Fruit fly (Drosophila melanogaster) whole organism, embryonic: Measurements from ENCODE around the gene lectin-24Db.

Experiments used
- BEAF-32 ChIP-seq: fragments of 200-800 bp; sonication (Bioruptor generic); optimal IDR thresholded peaks from 3 replicates; lab custom pipeline; 2017; ENCODE audit warnings: missing biosample characterization, missing genetic modification characterization, mild to moderate bottlenecking, moderate library complexity, missing genetic modification reagents
- Blimp-1 ChIP-seq: fragments of 200-800 bp; sonication (Bioruptor generic); optimal IDR thresholded peaks from 3 replicates; lab custom pipeline; 2018; ENCODE audit warnings: missing biosample characterization, missing genetic modification characterization, mild to moderate bottlenecking, moderate library complexity, missing genetic modification reagents
- CG10462 ChIP-seq: fragments of 200-800 bp; sonication (Bioruptor generic); optimal IDR thresholded peaks from 2 replicates; lab custom pipeline; 2016; ENCODE audit warnings: missing biosample characterization, missing genetic modification characterization
- CG11247 ChIP-seq: fragments of 200-800 bp; sonication (Bioruptor generic); IDR thresholded peaks from 2 replicates; pipeline ENCODE4 v1.3.6; 2022; ENCODE audit warnings: missing biosample characterization, missing genetic modification characterization
- CG11560 ChIP-seq: fragments of 200-800 bp; sonication (Bioruptor generic); IDR thresholded peaks from 3 replicates; pipeline ENCODE4 v1.3.6; 2022; ENCODE audit warnings: missing biosample characterization, missing genetic modification characterization
- CG12155 ChIP-seq: fragments of 200-800 bp; sonication (Bioruptor generic); optimal IDR thresholded peaks from 3 replicates; lab custom pipeline; 2016; ENCODE audit warnings: missing biosample characterization, missing genetic modification characterization
- CG12391 ChIP-seq: fragments of 200-800 bp; sonication (Bioruptor generic); optimal IDR thresholded peaks from 3 replicates; lab custom pipeline; 2018; ENCODE audit warnings: missing biosample characterization, mild to moderate bottlenecking, missing genetic modification characterization, moderate library complexity
- CG12659 ChIP-seq: fragments of 200-800 bp; sonication (Bioruptor generic); optimal IDR thresholded peaks from 3 replicates; lab custom pipeline; 2017; ENCODE audit warnings: mild to moderate bottlenecking, missing biosample characterization, missing genetic modification reagents, missing genetic modification characterization
- CG15514 ChIP-seq: fragments of 200-800 bp; sonication (Bioruptor generic); optimal IDR thresholded peaks from 3 replicates; lab custom pipeline; 2017; ENCODE audit warnings: missing biosample characterization, missing genetic modification characterization, mild to moderate bottlenecking, moderate library complexity, missing genetic modification reagents
- CG17385 ChIP-seq: fragments of 200-800 bp; sonication (Bioruptor generic); optimal IDR thresholded peaks from 3 replicates; lab custom pipeline; 2018; ENCODE audit warnings: missing biosample characterization, mild to moderate bottlenecking, missing genetic modification characterization
- CG2116 ChIP-seq: fragments of 200-800 bp; sonication (Bioruptor generic); optimal IDR thresholded peaks from 3 replicates; lab custom pipeline; 2018; ENCODE audit warnings: missing biosample characterization, mild to moderate bottlenecking, missing genetic modification characterization
- CG30020 ChIP-seq: fragments of 200-800 bp; optimal IDR thresholded peaks from 2 replicates; lab custom pipeline; 2019; ENCODE audit warnings: missing biosample characterization, mild to moderate bottlenecking, missing genetic modification characterization, moderate library complexity
- CG32532 ChIP-seq: fragments of 200-800 bp; sonication (Bioruptor generic); IDR thresholded peaks from 2 replicates; pipeline ENCODE4 v1.3.6; 2022; ENCODE audit warnings: missing biosample characterization, missing genetic modification characterization
- CG7372 ChIP-seq: fragments of 200-800 bp; sonication (Bioruptor generic); IDR thresholded peaks from 2 replicates; pipeline ENCODE4 v1.3.6; 2022; ENCODE audit warnings: missing biosample characterization, missing genetic modification characterization
- CG7556 ChIP-seq: fragments of 200-800 bp; sonication (Bioruptor generic); optimal IDR thresholded peaks from 2 replicates; lab custom pipeline; 2017; ENCODE audit warnings: missing biosample characterization, mild to moderate bottlenecking, missing genetic modification characterization
- CG7987 ChIP-seq: fragments of 200-800 bp; sonication (Bioruptor generic); optimal IDR thresholded peaks from 2 replicates; lab custom pipeline; 2018; ENCODE audit warnings: missing biosample characterization, mild to moderate bottlenecking, missing genetic modification characterization, moderate library complexity
- CG9797 ChIP-seq: fragments of 200-800 bp; sonication (Bioruptor generic); optimal IDR thresholded peaks from 3 replicates; lab custom pipeline; 2018; ENCODE audit warnings: missing biosample characterization, mild to moderate bottlenecking, missing genetic modification characterization
- CHES-1-like ChIP-seq: fragments of 200-800 bp; sonication (Bioruptor generic); optimal IDR thresholded peaks from 2 replicates; lab custom pipeline; 2016; ENCODE audit warnings: missing biosample characterization, missing genetic modification characterization
- D19B ChIP-seq: fragments of 200-800 bp; sonication (Bioruptor generic); optimal IDR thresholded peaks from 2 replicates; lab custom pipeline; 2017; ENCODE audit warnings: missing biosample characterization, mild to moderate bottlenecking, missing genetic modification characterization
- Dek ChIP-seq: fragments of 200-800 bp; sonication (Bioruptor generic); optimal IDR thresholded peaks from 3 replicates; lab custom pipeline; 2019; ENCODE audit warnings: missing biosample characterization, mild to moderate bottlenecking, missing genetic modification characterization, moderate library complexity
- Doc2 ChIP-seq: fragments of 200-800 bp; sonication (Bioruptor generic); IDR thresholded peaks from 2 replicates; pipeline ENCODE4 v1.3.6; 2022; ENCODE audit warnings: missing biosample characterization, missing genetic modification characterization
- Dref ChIP-seq: fragments of 200-800 bp; sonication (Bioruptor generic); IDR thresholded peaks from 2 replicates; pipeline ENCODE4 v1.3.6; 2022; ENCODE audit warnings: missing biosample characterization, missing genetic modification characterization
- Eip74EF ChIP-seq, 2 experiments: fragments of 200-800 bp in 1 of 2; fragments of >200 bp in 1 of 2; sonication (Bioruptor generic) in 1 of 2; optimal IDR thresholded peaks; 2 replicates each; lab custom pipeline; 2017 to 2019; ENCODE audit warnings: missing biosample characterization in 2 of 2, missing genetic modification characterization in 2 of 2, mild to moderate bottlenecking in 1 of 2, moderate library complexity in 1 of 2
- Ets65A ChIP-seq: fragments of 200-800 bp; sonication (Bioruptor generic); peaks from one replicate; lab custom pipeline; 2016; ENCODE audit warnings: missing biosample characterization, missing genetic modification characterization
- H15 ChIP-seq: fragments of 200-800 bp; sonication (Bioruptor generic); IDR thresholded peaks from 3 replicates; pipeline ENCODE4 v1.3.6; 2022; ENCODE audit warnings: missing biosample characterization, missing genetic modification characterization
- Myb ChIP-seq: fragments of 200-800 bp; sonication (Bioruptor generic); optimal IDR thresholded peaks from 2 replicates; lab custom pipeline; 2016; ENCODE audit warnings: missing biosample characterization, missing genetic modification characterization
- NFAT ChIP-seq: fragments of 200-800 bp; sonication (Bioruptor generic); IDR thresholded peaks from 2 replicates; pipeline ENCODE4 v1.3.6; 2022; ENCODE audit warnings: missing biosample characterization, missing genetic modification characterization
- Side ChIP-seq: fragments of 200-800 bp; sonication (Bioruptor generic); optimal IDR thresholded peaks from 2 replicates; lab custom pipeline; 2016; ENCODE audit warnings: missing biosample characterization, missing genetic modification characterization
- Sry-β ChIP-seq: fragments of 200-800 bp; sonication (Bioruptor generic); optimal IDR thresholded peaks from 2 replicates; lab custom pipeline; 2018; ENCODE audit warnings: missing biosample characterization, mild to moderate bottlenecking, missing genetic modification characterization, moderate library complexity
- bcd ChIP-seq: fragments of 200-800 bp; sonication (Bioruptor generic); optimal IDR thresholded peaks from 2 replicates; lab custom pipeline; 2017; ENCODE audit warnings: missing biosample characterization, mild to moderate bottlenecking, missing genetic modification characterization
- chm ChIP-seq: fragments of 200-800 bp; sonication (Bioruptor generic); IDR thresholded peaks from 2 replicates; pipeline ENCODE4 v1.3.6; 2022; ENCODE audit warnings: missing biosample characterization, missing genetic modification characterization
- chn ChIP-seq: fragments of 200-800 bp; sonication (Bioruptor generic); optimal IDR thresholded peaks from 2 replicates; lab custom pipeline; 2016; ENCODE audit warnings: missing biosample characterization, missing genetic modification characterization
- crp ChIP-seq, 2 experiments: fragments of 200-800 bp; sonication (Bioruptor generic); optimal IDR thresholded peaks; 2 replicates in 1 of 2; 3 replicates in 1 of 2; lab custom pipeline; 2017; ENCODE audit warnings: missing biosample characterization in 2 of 2, missing genetic modification characterization in 2 of 2, mild to moderate bottlenecking in 1 of 2, moderate library complexity in 1 of 2
- dan ChIP-seq: fragments of 200-800 bp; sonication (Bioruptor generic); IDR thresholded peaks from 2 replicates; pipeline ENCODE4 v1.3.6; 2022; ENCODE audit warnings: missing biosample characterization, missing genetic modification characterization
- gsb-n ChIP-seq: fragments of 200-800 bp; sonication (Bioruptor generic); optimal IDR thresholded peaks from 3 replicates; lab custom pipeline; 2018; ENCODE audit warnings: missing biosample characterization, mild to moderate bottlenecking, missing genetic modification characterization
- kni ChIP-seq: fragments of 200-800 bp; sonication (Bioruptor generic); optimal IDR thresholded peaks from 3 replicates; lab custom pipeline; 2017; ENCODE audit warnings: mild to moderate bottlenecking, missing biosample characterization, missing genetic modification reagents, missing genetic modification characterization
- mam ChIP-seq: fragments of 200-800 bp; sonication (Bioruptor generic); optimal IDR thresholded peaks from 3 replicates; lab custom pipeline; 2016; ENCODE audit warnings: missing biosample characterization, missing genetic modification characterization
- nmo ChIP-seq: fragments of 200-800 bp; sonication (Bioruptor generic); optimal IDR thresholded peaks from 2 replicates; lab custom pipeline; 2018; ENCODE audit warnings: missing biosample characterization, mild to moderate bottlenecking, missing genetic modification characterization, moderate library complexity
- nom ChIP-seq: fragments of 200-800 bp; sonication (Bioruptor generic); optimal IDR thresholded peaks from 2 replicates; lab custom pipeline; 2017; ENCODE audit warnings: missing biosample characterization, missing genetic modification characterization, mild to moderate bottlenecking, moderate library complexity, missing genetic modification reagents
- pfk ChIP-seq: fragments of 200-800 bp; sonication (Bioruptor generic); optimal IDR thresholded peaks from 2 replicates; lab custom pipeline; 2018; ENCODE audit warnings: missing biosample characterization, mild to moderate bottlenecking, missing genetic modification characterization, moderate library complexity
- pho ChIP-seq: fragments of 200-800 bp; sonication (Bioruptor generic); optimal IDR thresholded peaks from 2 replicates; lab custom pipeline; 2016; ENCODE audit warnings: missing biosample characterization, missing genetic modification characterization
- phol ChIP-seq: fragments of 200-800 bp; sonication (Bioruptor generic); optimal IDR thresholded peaks from 3 replicates; lab custom pipeline; 2018; ENCODE audit warnings: missing biosample characterization, mild to moderate bottlenecking, missing genetic modification characterization, moderate library complexity
- psq ChIP-seq: fragments of 200-800 bp; sonication (Bioruptor generic); optimal IDR thresholded peaks from 2 replicates; lab custom pipeline; 2017; ENCODE audit warnings: missing biosample characterization, missing genetic modification characterization
- pzg ChIP-seq: fragments of 200-800 bp; sonication (Bioruptor generic); optimal IDR thresholded peaks from 3 replicates; lab custom pipeline; 2018; ENCODE audit warnings: missing biosample characterization, mild to moderate bottlenecking, missing genetic modification characterization, moderate library complexity
- sens ChIP-seq: fragments of 200-800 bp; sonication (Bioruptor generic); peaks from one replicate; lab custom pipeline; 2016; ENCODE audit warnings: missing biosample characterization, missing genetic modification characterization
- stc ChIP-seq: fragments of 200-800 bp; sonication (Bioruptor generic); IDR thresholded peaks from 2 replicates; pipeline ENCODE4 v1.3.6; 2022; ENCODE audit warnings: missing biosample characterization, missing genetic modification characterization
- stwl ChIP-seq: fragments of 200-800 bp; sonication (Bioruptor generic); optimal IDR thresholded peaks from 3 replicates; lab custom pipeline; 2018; ENCODE audit warnings: missing biosample characterization, mild to moderate bottlenecking, missing genetic modification characterization, moderate library complexity

Gene lectin-24Db

dm6 chr2L:4197913-4198319 is 10.0 kb downstream of the lectin-24Db start, which contains the start of gene Naprt (continued):
- TF ChIP-seq CG10462 (GFP tag; lab: Kevin White, UChicago) = no peak
- peak; percentile 48 for TF ChIP-seq pzg (GFP tag; lab: Kevin White, UChicago)
- peak; percentile 38 for TF ChIP-seq CG12391 (tag; lab: Kevin White, UChicago)
- peak; percentile 51 for TF ChIP-seq CG9797 (GFP tag; lab: Kevin White, UChicago)
- TF ChIP-seq CG15514 (GFP tag; lab: Kevin White, UChicago) = peak; percentile 43
- TF ChIP-seq Dek = peak; percentile 13
- TF ChIP-seq stwl = peak; percentile 30
- TF ChIP-seq pho (GFP tag; lab: Kevin White, UChicago) = peak; percentile 16
- no peak for TF ChIP-seq psq (GFP tag; lab: Kevin White, UChicago)
- peak; percentile 75 for TF ChIP-seq Blimp-1 (GFP tag; lab: Kevin White, UChicago)
- no peak for TF ChIP-seq Ets65A (GFP tag; lab: Kevin White, UChicago)
- TF ChIP-seq CG2116 (GFP tag; lab: Kevin White, UChicago) = peak; percentile 21
- TF ChIP-seq BEAF-32 (GFP tag; lab: Kevin White, UChicago) = peak; percentile 0
- TF ChIP-seq phol = peak; percentile 24
- peak; percentile 94 for TF ChIP-seq CG17385 (GFP tag; lab: Kevin White, UChicago)
- peak; percentile 97 for TF ChIP-seq Sry-β (GFP tag; lab: Kevin White, UChicago)
- peak; percentile 52 to 92 for TF ChIP-seq crp (GFP tag; optimal IDR thresholded peaks at IDR 0.05; lab: Kevin White, UChicago)
- TF ChIP-seq, all 482 proteins: peak for 27

dm6 chr2L:4211335-4211753 is 23.4 kb downstream of the lectin-24Db start:
- TF ChIP-seq Doc2 (GFP tag; lab: Robert Waterston, UW) = no peak
- TF ChIP-seq nom (GFP tag; lab: Kevin White, UChicago) = peak; percentile 82

dm6 chr2L:4218820-4219219 is 30.9 kb downstream of the lectin-24Db start:
- TF ChIP-seq H15 (GFP tag; lab: Robert Waterston, UW) (no peak), BEAF-32 (GFP tag; lab: Kevin White, UChicago) (no peak), pfk (GFP tag; lab: Kevin White, UChicago) (no peak), chm (GFP tag; lab: Robert Waterston, UW) (no peak), CG11560 (tag; lab: Robert Waterston, UW) (no peak), CHES-1-like (GFP tag; lab: Kevin White, UChicago) (peak; percentile 4), Eip74EF (GFP tag; optimal IDR thresholded peaks at IDR 0.05; lab: Kevin White, UChicago) (no peak), nmo (GFP tag; lab: Kevin White, UChicago) (peak; percentile 22), stc (no peak), CG32532 (GFP tag; lab: Robert Waterston, UW) (peak; percentile 26; the same call in 1 of the 2 replicates), chn (GFP tag; lab: Kevin White, UChicago) (peak; percentile 8), mam (GFP tag; lab: Kevin White, UChicago) (no peak), sens (GFP tag; lab: Kevin White, UChicago) (peak; percentile 60), CG11247 (peak; percentile 34; the same call in 1 of the 2 replicates), CG7556 (GFP tag; lab: Kevin White, UChicago) (peak; percentile 3), CG7372 (GFP tag; lab: Robert Waterston, UW) (no peak), bcd (GFP tag; lab: Kevin White, UChicago) (peak; percentile 2), dan (GFP tag; lab: Robert Waterston, UW) (no peak), Myb (GFP tag; lab: Kevin White, UChicago) (no peak), CG7987 (no peak), gsb-n (tag; lab: Kevin White, UChicago) (peak; percentile 44), NFAT (GFP tag; lab: Robert Waterston, UW) (peak; percentile 26; the same call in 1 of the 2 replicates), Dref (GFP tag; lab: Robert Waterston, UW) (no peak), Side (GFP tag; lab: Kevin White, UChicago) (peak; percentile 2), CG30020 (no peak), kni (GFP tag; lab: Kevin White, UChicago) (peak; percentile 16), CG12155 (GFP tag; lab: Kevin White, UChicago) (no peak), D19B (GFP tag; lab: Kevin White, UChicago) (peak; percentile 94), CG12659 (GFP tag; lab: Kevin White, UChicago) (no peak)
